Worm (Caenorhabditis elegans): ENCODE measurements around the gene K07E3.2.

Gene K07E3.2

DNA sequence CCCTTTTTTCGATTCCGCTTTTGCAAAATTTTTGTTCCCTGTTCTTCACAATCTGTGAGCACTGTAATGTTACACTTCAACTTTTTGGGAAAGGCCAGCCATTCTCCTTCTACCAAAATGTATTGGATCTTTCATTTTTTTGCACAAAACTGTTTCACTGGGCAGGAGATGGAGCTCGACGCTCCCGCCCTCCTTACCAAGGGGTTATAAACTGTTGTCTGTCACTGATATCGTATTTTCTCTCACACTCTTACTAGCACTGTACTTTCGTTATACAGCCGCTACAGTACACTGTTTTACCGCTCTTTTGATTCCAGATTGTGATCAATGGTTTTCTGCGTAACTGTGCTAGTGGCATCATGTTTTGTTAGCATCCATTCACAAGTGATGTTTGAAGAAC, 26.4 kb upstream of the K07E3.2 start, which contains the start of gene C46F2.1:
Gene C46F2.1, plus strand, starts transcription at position 301 of the 400 bp plus-strand sequence.
- TF ChIP-seq ceh-34 (tag; optimal IDR thresholded peaks at IDR 0.05) = no peak
- TF ChIP-seq hlh-15 (tag; optimal IDR thresholded peaks at IDR 0.05) = no peak
- no peak for TF ChIP-seq ceh-30 (tag; optimal IDR thresholded peaks at IDR 0.05)
- no peak for TF ChIP-seq sox-2 (GFP tag; IDR thresholded peaks at IDR 0.05)
- no peak for TF ChIP-seq hlh-6 (tag; optimal IDR thresholded peaks at IDR 0.05)
- TF ChIP-seq pha-2 (tag; optimal IDR thresholded peaks at IDR 0.05) = no peak
- no peak for TF ChIP-seq nfya-1 (tag; optimal IDR thresholded peaks at IDR 0.05)
- no peak for TF ChIP-seq lin-11 (tag; optimal IDR thresholded peaks at IDR 0.05)
- TF ChIP-seq tbx-2 (tag; optimal IDR thresholded peaks at IDR 0.05) = no peak
- no peak for TF ChIP-seq ceh-24 (tag; optimal IDR thresholded peaks at IDR 0.05)
- TF ChIP-seq ahr-1 (tag; optimal IDR thresholded peaks at IDR 0.05) = no peak
- TF ChIP-seq nhr-11 (tag; optimal IDR thresholded peaks at IDR 0.05) = no peak
- TF ChIP-seq K02D7.2 (tag; optimal IDR thresholded peaks at IDR 0.05) = no peak
- no peak for TF ChIP-seq syd-9 (tag; optimal IDR thresholded peaks at IDR 0.05)
- TF ChIP-seq pros-1 (tag; optimal IDR thresholded peaks at IDR 0.05) = no peak
- no peak for TF ChIP-seq pat-9 (tag; optimal IDR thresholded peaks at IDR 0.05)
- no peak for TF ChIP-seq odd-2 (tag; optimal IDR thresholded peaks at IDR 0.05)
- no peak for TF ChIP-seq elt-4 (tag; optimal IDR thresholded peaks at IDR 0.05)

DNA sequence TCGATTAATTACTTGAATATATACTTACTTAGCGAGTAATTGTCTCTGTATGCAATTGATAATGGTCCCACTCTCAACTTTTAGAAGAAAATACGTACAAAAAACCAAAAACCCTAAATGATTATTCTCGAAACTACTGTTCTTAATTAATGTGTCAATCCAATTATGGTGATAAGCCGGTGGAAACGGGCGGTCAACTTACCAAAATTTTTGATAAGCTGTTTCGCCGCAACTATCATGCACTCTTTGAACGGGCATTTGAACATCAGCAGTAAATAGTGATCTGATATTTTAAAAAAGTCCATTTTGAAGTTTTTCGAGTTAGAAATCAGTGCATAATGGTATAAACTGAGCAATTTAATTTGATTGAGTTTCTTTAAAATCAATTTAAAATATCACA, 25.7 kb upstream of the K07E3.2 start:
- TF ChIP-seq tbx-2 (tag; optimal IDR thresholded peaks at IDR 0.05) (no peak), ceh-14 (tag; optimal IDR thresholded peaks at IDR 0.05) (no peak), hlh-30 (tag; optimal IDR thresholded peaks at IDR 0.05; ENCODE audit: insufficient read depth) (no peak), hlh-13 (GFP tag; optimal IDR thresholded peaks at IDR 0.05) (no peak), zip-5 (tag; optimal IDR thresholded peaks at IDR 0.05) (no peak), mec-3 (tag; optimal IDR thresholded peaks at IDR 0.05; ENCODE audit: borderline replicate concordance) (no peak), sox-2 (GFP tag; IDR thresholded peaks at IDR 0.05) (no peak), eyg-1 (tag; optimal IDR thresholded peaks at IDR 0.05) (no peak), Y22D7AL.16 (tag; optimal IDR thresholded peaks at IDR 0.05) (no peak), K02D7.2 (tag; optimal IDR thresholded peaks at IDR 0.05) (no peak), ztf-16 (tag; optimal IDR thresholded peaks at IDR 0.05) (no peak), fax-1 (tag; optimal IDR thresholded peaks at IDR 0.05) (no peak), elt-2 (tag; optimal IDR thresholded peaks at IDR 0.05) (no peak), C38D4.7 (GFP tag; optimal IDR thresholded peaks at IDR 0.05) (no peak), F13H6.1 (tag; optimal IDR thresholded peaks at IDR 0.05) (no peak), nfya-1 (tag; optimal IDR thresholded peaks at IDR 0.05) (no peak), ceh-31 (tag; optimal IDR thresholded peaks at IDR 0.05) (no peak), ceh-48 (tag; optimal IDR thresholded peaks at IDR 0.05) (no peak)

DNA sequence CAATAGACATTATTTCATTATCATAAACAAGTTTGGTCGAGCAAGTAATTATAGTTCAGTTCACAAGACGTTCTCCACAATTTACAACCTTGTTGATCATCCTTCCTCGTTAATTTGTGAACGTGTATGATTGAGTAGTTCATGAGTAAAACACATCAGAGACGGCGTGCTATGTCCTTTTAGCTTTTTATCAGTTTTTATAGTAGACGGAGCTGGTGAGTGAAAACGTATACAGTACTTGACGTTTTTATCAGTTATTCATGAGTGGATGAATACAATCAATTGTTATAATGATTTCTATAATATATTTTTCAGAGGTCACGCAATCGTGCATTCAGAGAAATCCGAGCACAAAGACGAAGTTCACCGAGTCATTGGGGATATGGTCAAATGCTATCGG, 25.2 kb upstream of the K07E3.2 start:
- TF ChIP-seq ceh-30 (tag; optimal IDR thresholded peaks at IDR 0.05) = no peak
- no peak for TF ChIP-seq sox-4 (tag; optimal IDR thresholded peaks at IDR 0.05)
- TF ChIP-seq hlh-8 (tag; optimal IDR thresholded peaks at IDR 0.05) = no peak
- no peak for TF ChIP-seq ceh-2 (tag; optimal IDR thresholded peaks at IDR 0.05)
- TF ChIP-seq pha-4 (tag; optimal IDR thresholded peaks at IDR 0.05) = no peak
- no peak for TF ChIP-seq rnt-1 (tag; optimal IDR thresholded peaks at IDR 0.05)
- TF ChIP-seq ztf-16 (tag; optimal IDR thresholded peaks at IDR 0.05) = no peak
- no peak for TF ChIP-seq fkh-10 (GFP tag; optimal IDR thresholded peaks at IDR 0.05)
- TF ChIP-seq sox-2 (GFP tag; IDR thresholded peaks at IDR 0.05) = no peak
- no peak for TF ChIP-seq pax-1 (tag; optimal IDR thresholded peaks at IDR 0.05)
- TF ChIP-seq nfya-1 (tag; optimal IDR thresholded peaks at IDR 0.05) = no peak
- no peak for TF ChIP-seq ttx-3 (tag; optimal IDR thresholded peaks at IDR 0.05)
- TF ChIP-seq C38D4.7 (GFP tag; optimal IDR thresholded peaks at IDR 0.05) = no peak
- TF ChIP-seq gmeb-2 (tag; optimal IDR thresholded peaks at IDR 0.05) = no peak
- TF ChIP-seq nhr-11 (tag; optimal IDR thresholded peaks at IDR 0.05) = no peak
